Worm (Caenorhabditis elegans) whole organism, early embryonic: ENCODE data around the gene W06D11.3.
"Not testable (repeated sequence)": the region's sequence is repeated elsewhere in the genome, so short reads cannot be mapped to it uniquely, and the experiment has no call there.

Experiments used
- B0310.2 ChIP-seq: sonication (generic microtip); optimal IDR thresholded peaks from 2 replicates; lab custom pipeline; 2016; ENCODE audit warnings: mild to moderate bottlenecking, missing genetic modification characterization, missing compliant biosample characterization
- F13C5.2 ChIP-seq: sonication (generic microtip); optimal IDR thresholded peaks from 2 replicates; lab custom pipeline; 2017; ENCODE audit warnings: mild to moderate bottlenecking, missing genetic modification characterization, inconsistent platforms, missing compliant biosample characterization
- aly-1 ChIP-seq: sonication (generic microtip); optimal IDR thresholded peaks from 2 replicates; lab custom pipeline; 2016; ENCODE audit warnings: missing genetic modification characterization, missing compliant biosample characterization
- ama-1 ChIP-seq: fragments of 150-350 bp; optimal IDR thresholded peaks from 2 replicates; lab custom pipeline; 2014
- ceh-13 ChIP-seq: fragments of 200-800 bp; sonication (Bioruptor generic); optimal IDR thresholded peaks from 2 replicates; lab custom pipeline; 2018; ENCODE audit warnings: mild to moderate bottlenecking, missing genetic modification characterization, missing compliant biosample characterization
- ceh-36 ChIP-seq: sonication (generic microtip); optimal IDR thresholded peaks from 2 replicates; lab custom pipeline; 2016; ENCODE audit warnings: missing genetic modification characterization, inconsistent platforms, missing compliant biosample characterization
- ets-7 ChIP-seq: sonication (generic microtip); optimal IDR thresholded peaks from 2 replicates; lab custom pipeline; 2016; ENCODE audit warnings: missing genotype, missing genetic modification characterization, missing compliant biosample characterization
- flt-1 ChIP-seq: fragments of 200-800 bp; sonication (Bioruptor generic); IDR thresholded peaks from 2 replicates; pipeline ENCODE4 v1.3.6; 2022; ENCODE audit warnings: missing genetic modification characterization, missing compliant biosample characterization
- hmbx-1 ChIP-seq: sonication (generic microtip); optimal IDR thresholded peaks from 2 replicates; lab custom pipeline; 2016; ENCODE audit warnings: mild to moderate bottlenecking, missing genetic modification characterization, missing compliant biosample characterization
- hmg-4 ChIP-seq: fragments of 200-800 bp; sonication (Bioruptor generic); optimal IDR thresholded peaks from 2 replicates; lab custom pipeline; 2018; ENCODE audit warnings: mild to moderate bottlenecking, missing genetic modification characterization, missing compliant biosample characterization
- hnd-1 ChIP-seq: sonication (generic microtip); optimal IDR thresholded peaks from 2 replicates; lab custom pipeline; 2016; ENCODE audit warnings: missing genetic modification characterization, missing compliant biosample characterization
- pes-1 ChIP-seq: fragments of 200-800 bp; sonication (Bioruptor generic); IDR thresholded peaks from 2 replicates; pipeline ENCODE4 v1.3.6; 2022; ENCODE audit warnings: missing genetic modification reagents, missing genetic modification characterization, missing compliant biosample characterization
- scrt-1 ChIP-seq: fragments of 200-800 bp; sonication (Bioruptor generic); IDR thresholded peaks from 2 replicates; pipeline ENCODE4 v1.3.6; 2022; ENCODE audit warnings: missing genetic modification characterization, missing compliant biosample characterization
- sea-1 ChIP-seq: fragments of 200-800 bp; sonication (Bioruptor generic); conservative IDR thresholded peaks from 2 replicates; pipeline ENCODE4 v1.3.6; 2022; ENCODE audit warnings: missing genetic modification characterization, missing compliant biosample characterization
- tbx-11 ChIP-seq: fragments of 200-800 bp; sonication (Bioruptor generic); IDR thresholded peaks from 2 replicates; pipeline ENCODE4 v1.3.6; 2022; ENCODE audit warnings: missing genetic modification characterization, missing compliant biosample characterization
- tbx-37 ChIP-seq: fragments of 200-800 bp; sonication (Bioruptor generic); conservative IDR thresholded peaks from 2 replicates; pipeline ENCODE4 v1.3.6; 2022; ENCODE audit warnings: missing genetic modification reagents, missing genetic modification characterization, missing compliant biosample characterization
- tra-4 ChIP-seq: sonication (generic microtip); optimal IDR thresholded peaks from 2 replicates; lab custom pipeline; 2017; ENCODE audit warnings: missing genetic modification characterization, missing compliant biosample characterization

The W06D11.3 gene

DNA sequence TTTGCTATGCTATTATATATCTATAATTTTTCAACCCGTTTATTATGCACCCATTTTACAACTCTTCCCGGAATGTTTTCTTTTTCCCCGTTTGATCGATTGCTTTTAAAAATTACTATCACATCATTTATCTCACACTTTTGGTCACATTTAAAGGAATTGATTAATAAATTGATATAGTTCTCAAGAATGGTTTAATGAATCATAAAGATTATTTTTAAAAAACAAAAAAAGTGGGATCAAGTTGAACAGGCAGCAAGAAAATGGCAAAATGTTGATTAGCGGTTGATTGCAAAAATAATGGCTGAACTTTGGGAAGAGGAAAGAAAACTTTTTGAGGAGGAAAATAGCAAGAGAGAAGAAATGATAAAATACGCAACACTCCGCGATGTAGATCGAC is 1.4 kb downstream of the W06D11.3 start, which contains the start of gene W06D11.5:
Gene W06D11.5 (plus strand): TSS at position 301 of the 400 bp plus-strand sequence.
- TF ChIP-seq tbx-11 (GFP tag; lab: Robert Waterston, UW) (no peak), F13C5.2 (tag; lab: Kevin White, UChicago) (no peak), ama-1 (lab: Kevin White, UChicago) (no peak), tra-4 (tag; lab: Kevin White, UChicago) (no peak), aly-1 (tag; lab: Kevin White, UChicago) (no peak), ceh-13 (GFP tag; lab: Kevin White, UChicago) (no peak), pes-1 (GFP tag; lab: Robert Waterston, UW) (no peak), scrt-1 (GFP tag; lab: Robert Waterston, UW) (no peak), flt-1 (no peak), tbx-37 (no peak), ets-7 (tag; lab: Kevin White, UChicago) (no peak), hnd-1 (tag; lab: Kevin White, UChicago) (no peak), sea-1 (GFP tag; lab: Robert Waterston, UW) (no peak), B0310.2 (tag; lab: Kevin White, UChicago) (no peak)

DNA sequence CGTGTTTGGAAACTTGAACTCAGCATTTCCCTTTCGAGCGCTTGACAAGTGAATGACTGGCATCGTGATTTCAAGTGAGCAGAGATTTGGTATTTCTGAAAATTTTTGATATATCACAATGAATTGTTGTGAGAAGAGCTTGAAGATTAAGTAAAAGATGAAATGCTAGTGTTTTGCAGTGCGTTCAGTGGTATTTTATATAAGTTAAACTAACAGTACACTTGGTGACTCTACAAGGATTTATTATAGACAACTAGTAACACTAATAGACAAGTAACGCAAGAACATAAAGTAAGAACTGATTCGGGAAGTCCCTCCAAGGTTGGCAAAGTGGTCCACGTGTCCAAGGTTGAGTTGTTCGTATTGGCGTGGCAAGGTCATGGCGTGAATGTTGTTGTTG is 4.3 kb downstream of the W06D11.3 start, which contains the start of gene dot-1.3:
Gene dot-1.3 (minus strand): TSS at position 101 of the 400 bp plus-strand sequence.
- not testable (repeated sequence) for TF ChIP-seq F13C5.2 (tag; lab: Kevin White, UChicago); flt-1; sea-1 (GFP tag; lab: Robert Waterston, UW)

DNA sequence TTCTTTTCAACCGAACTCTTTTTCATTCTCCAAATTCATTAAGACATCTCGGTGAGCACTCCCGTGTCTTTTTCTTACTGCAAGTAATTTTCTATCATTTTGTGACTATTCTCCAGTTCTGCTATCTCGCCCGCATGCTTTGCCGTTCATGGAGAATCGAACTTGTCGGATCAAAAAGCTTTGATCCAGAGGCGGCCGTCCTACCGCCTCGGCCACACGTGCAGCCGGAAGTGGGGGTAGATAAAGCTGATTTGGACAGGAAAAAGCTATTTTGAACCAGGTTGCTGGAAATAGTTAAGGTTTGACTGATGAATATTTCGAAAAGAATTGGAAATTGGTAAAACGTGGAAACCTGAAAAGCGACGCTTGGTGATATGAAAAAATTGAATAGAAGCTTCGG is 5.7 kb downstream of the W06D11.3 start:
- TF ChIP-seq flt-1 (no peak), hmg-4 (GFP tag; lab: Kevin White, UChicago) (no peak), hmbx-1 (tag; lab: Kevin White, UChicago) (no peak), pes-1 (GFP tag; lab: Robert Waterston, UW) (no peak), F13C5.2 (tag; lab: Kevin White, UChicago) (no peak), tra-4 (tag; lab: Kevin White, UChicago) (no peak), ama-1 (lab: Kevin White, UChicago) (no peak), sea-1 (GFP tag; lab: Robert Waterston, UW) (no peak), tbx-37 (no peak)

DNA sequence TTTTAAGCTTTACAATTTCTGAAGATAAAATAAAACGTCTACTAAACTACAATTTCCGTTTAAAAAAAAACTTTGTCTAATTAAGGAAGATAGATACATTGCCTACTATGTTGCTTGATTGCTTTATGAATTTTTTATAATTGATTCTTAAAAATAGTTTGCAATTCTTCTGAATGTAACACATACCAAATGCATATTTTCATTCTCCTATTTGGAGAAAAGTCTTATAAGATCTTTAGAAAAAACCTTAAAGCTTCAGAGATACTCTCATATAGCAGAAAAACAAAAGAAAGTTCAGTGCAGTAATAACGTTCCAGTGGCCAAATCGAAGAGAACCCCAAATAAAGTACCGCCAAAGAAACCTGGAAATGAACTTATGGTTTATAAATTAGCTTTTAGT is 8.1 kb downstream of the W06D11.3 start, which contains the start of gene phf-32:
Gene phf-32 (plus strand): TSS at position 301 of the 400 bp plus-strand sequence.
- no peak for TF ChIP-seq tbx-37
- TF ChIP-seq sea-1 (GFP tag; lab: Robert Waterston, UW), result no peak
- no peak for TF ChIP-seq ceh-36 (tag; lab: Kevin White, UChicago)
- TF ChIP-seq tra-4 (tag; lab: Kevin White, UChicago), result no peak
- no peak for TF ChIP-seq hmbx-1 (tag; lab: Kevin White, UChicago)
- TF ChIP-seq hmg-4 (GFP tag; lab: Kevin White, UChicago), result no peak
- no peak for TF ChIP-seq B0310.2 (tag; lab: Kevin White, UChicago)
- no peak for TF ChIP-seq ama-1 (lab: Kevin White, UChicago)
- TF ChIP-seq ceh-13 (GFP tag; lab: Kevin White, UChicago), result no peak

DNA sequence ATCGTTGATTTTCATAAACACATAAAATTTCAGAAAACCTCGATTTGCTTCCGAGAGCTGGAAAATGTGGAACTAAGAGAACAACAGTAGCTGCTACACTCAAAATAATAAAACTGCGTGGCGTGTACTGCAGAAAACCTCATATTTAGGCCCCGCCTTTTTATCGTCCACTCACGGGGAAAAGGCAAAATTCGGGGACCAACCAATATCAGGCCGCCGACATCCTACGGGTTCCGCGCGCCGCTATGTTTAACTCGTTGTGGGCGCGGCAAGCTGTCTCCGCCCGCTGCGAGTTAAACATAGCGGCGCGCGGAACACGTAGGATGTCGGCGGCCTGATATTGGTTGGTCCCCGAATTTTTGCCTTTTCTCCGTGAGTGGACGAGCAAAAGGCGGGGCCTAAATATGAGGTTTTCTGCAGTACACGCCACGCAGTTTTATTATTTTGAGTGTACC is 9.6 kb downstream of the W06D11.3 start, which contains the start of gene F17A2.16:
Gene F17A2.16 (plus strand): TSS at position 405 of the 455 bp plus-strand sequence.
- TF ChIP-seq aly-1 (tag; lab: Kevin White, UChicago); hmg-4 (GFP tag; lab: Kevin White, UChicago); ama-1 (lab: Kevin White, UChicago): not testable (repeated sequence)

DNA sequence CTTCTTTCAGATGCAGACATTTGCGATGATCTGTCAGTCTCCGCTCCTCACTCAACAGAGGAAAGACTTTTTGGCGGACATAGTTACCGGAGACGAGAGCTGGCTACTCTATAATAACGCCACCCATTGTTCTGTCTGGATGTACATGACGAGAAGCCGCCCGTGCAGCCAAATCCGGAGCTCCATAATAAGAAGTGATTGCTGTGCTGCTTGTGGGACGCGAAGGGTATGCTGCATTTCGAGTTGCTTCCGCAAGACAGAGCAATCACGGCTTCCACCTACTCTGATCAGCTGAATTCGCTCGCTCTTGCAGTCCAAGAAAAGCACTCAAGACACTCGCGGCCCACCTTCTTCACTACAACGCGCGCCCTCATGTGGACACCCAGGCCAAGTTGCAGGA is 15.3 kb downstream of the W06D11.3 start:
- no peak for TF ChIP-seq B0310.2 (tag; lab: Kevin White, UChicago)
- TF ChIP-seq flt-1, result no peak
- TF ChIP-seq ceh-13 (GFP tag; lab: Kevin White, UChicago), result no peak
- TF ChIP-seq aly-1 (tag; lab: Kevin White, UChicago), result no peak
- no peak for TF ChIP-seq hmbx-1 (tag; lab: Kevin White, UChicago)
- no peak for TF ChIP-seq tra-4 (tag; lab: Kevin White, UChicago)
- TF ChIP-seq hnd-1 (tag; lab: Kevin White, UChicago), result no peak
- no peak for TF ChIP-seq ama-1 (lab: Kevin White, UChicago)
- TF ChIP-seq scrt-1 (GFP tag; lab: Robert Waterston, UW), result no peak
- no peak for TF ChIP-seq sea-1 (GFP tag; lab: Robert Waterston, UW)
- no peak for TF ChIP-seq ceh-36 (tag; lab: Kevin White, UChicago)
- no peak for TF ChIP-seq ets-7 (tag; lab: Kevin White, UChicago)
- TF ChIP-seq tbx-11 (GFP tag; lab: Robert Waterston, UW), result no peak

DNA sequence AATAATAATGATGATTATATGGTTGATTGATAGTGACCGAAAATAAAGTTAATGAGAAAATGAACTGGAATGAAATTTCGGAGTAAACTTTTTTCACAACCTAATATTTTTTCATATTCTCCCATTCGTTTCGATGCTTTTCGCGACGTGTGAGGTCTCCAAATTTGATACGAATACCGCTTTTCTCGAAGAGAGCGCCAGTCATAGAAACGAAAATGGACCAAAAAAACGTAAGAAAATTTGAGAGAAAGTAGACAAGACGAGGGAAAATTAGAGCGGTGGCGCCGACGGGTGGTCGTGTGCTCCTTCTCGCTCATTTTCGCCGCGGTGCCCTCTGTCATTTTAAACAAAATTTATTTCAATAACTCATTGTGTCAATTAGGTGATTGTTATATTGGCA is 15.9 kb downstream of the W06D11.3 start:
- TF ChIP-seq scrt-1 (GFP tag; lab: Robert Waterston, UW) (no peak), flt-1 (no peak), ceh-13 (GFP tag; lab: Kevin White, UChicago) (no peak), aly-1 (tag; lab: Kevin White, UChicago) (no peak), hmg-4 (GFP tag; lab: Kevin White, UChicago) (no peak), hnd-1 (tag; lab: Kevin White, UChicago) (no peak), B0310.2 (tag; lab: Kevin White, UChicago) (no peak), tbx-37 (no peak), sea-1 (GFP tag; lab: Robert Waterston, UW) (no peak), hmbx-1 (tag; lab: Kevin White, UChicago) (no peak), tbx-11 (GFP tag; lab: Robert Waterston, UW) (no peak), ets-7 (tag; lab: Kevin White, UChicago) (no peak), F13C5.2 (tag; lab: Kevin White, UChicago) (no peak), pes-1 (GFP tag; lab: Robert Waterston, UW) (no peak)
